Fruit fly (Drosophila melanogaster) whole organism, embryonic: Measurements from ENCODE around the gene Tom70.
A peak's percentile ranks its signal among the peaks of the same experiment; 100 is the strongest.

Experiments
- Aef1 ChIP-seq: fragments of 200-800 bp; sonication (Bioruptor generic); IDR thresholded peaks from 3 replicates; pipeline ENCODE4 v1.3.6; 2022; ENCODE audit warnings: missing biosample characterization, missing genetic modification characterization
- Asciz ChIP-seq: fragments of 200-800 bp; sonication (Bioruptor generic); optimal IDR thresholded peaks from 2 replicates; lab custom pipeline; 2017; ENCODE audit warnings: missing biosample characterization, mild to moderate bottlenecking, missing genetic modification characterization, missing genetic modification reagents
- CG10147 ChIP-seq: fragments of 200-800 bp; sonication (Bioruptor generic); optimal IDR thresholded peaks from 2 replicates; lab custom pipeline; 2019; ENCODE audit warnings: missing biosample characterization, mild to moderate bottlenecking, missing genetic modification characterization, moderate library complexity
- CG10209 ChIP-seq: fragments of 200-800 bp; sonication (Bioruptor generic); optimal IDR thresholded peaks from 3 replicates; lab custom pipeline; 2017; ENCODE audit warnings: missing biosample characterization, mild to moderate bottlenecking, missing genetic modification characterization, missing genetic modification reagents
- CG1024 ChIP-seq: fragments of 200-800 bp; sonication (Bioruptor generic); IDR thresholded peaks from 2 replicates; pipeline ENCODE4 v1.3.6; 2022; ENCODE audit warnings: missing biosample characterization, missing genetic modification characterization
- CG11456 ChIP-seq: fragments of 200-800 bp; sonication (Bioruptor generic); IDR thresholded peaks from 3 replicates; pipeline ENCODE4 v1.3.6; 2022; ENCODE audit warnings: missing biosample characterization, missing genetic modification characterization
- CG13894 ChIP-seq: fragments of 200-800 bp; sonication (Bioruptor generic); optimal IDR thresholded peaks from 3 replicates; lab custom pipeline; 2018; ENCODE audit warnings: missing biosample characterization, mild to moderate bottlenecking, missing genetic modification characterization, moderate library complexity
- CG14441 ChIP-seq: fragments of 200-800 bp; sonication (Bioruptor generic); IDR thresholded peaks from 2 replicates; pipeline ENCODE4 v1.3.6; 2022; ENCODE audit warnings: missing biosample characterization, missing genetic modification characterization
- CG15269 ChIP-seq: fragments of 200-800 bp; sonication (Bioruptor generic); optimal IDR thresholded peaks from 2 replicates; lab custom pipeline; 2018; ENCODE audit warnings: missing biosample characterization, mild to moderate bottlenecking, missing genetic modification characterization, moderate library complexity
- CG15696 ChIP-seq: fragments of 200-800 bp; sonication (Bioruptor generic); optimal IDR thresholded peaks from 2 replicates; lab custom pipeline; 2019; ENCODE audit warnings: missing biosample characterization, mild to moderate bottlenecking, missing genetic modification characterization, moderate library complexity
- CG17361 ChIP-seq: fragments of 200-800 bp; sonication (Bioruptor generic); IDR thresholded peaks from 3 replicates; pipeline ENCODE4 v1.3.6; 2022; ENCODE audit warnings: missing biosample characterization, missing genetic modification characterization
- CG2129 ChIP-seq: fragments of 200-800 bp; sonication (Bioruptor generic); IDR thresholded peaks from 2 replicates; pipeline ENCODE4 v1.3.6; 2022; ENCODE audit warnings: missing biosample characterization, missing genetic modification characterization; ENCODE audit not compliant: partially characterized antibody
- CG31365 ChIP-seq: fragments of 200-800 bp; sonication (Bioruptor generic); optimal IDR thresholded peaks from 2 replicates; lab custom pipeline; 2018; ENCODE audit warnings: missing biosample characterization, mild to moderate bottlenecking, missing genetic modification characterization
- CG3281 ChIP-seq: fragments of 200-800 bp; sonication (Bioruptor generic); optimal IDR thresholded peaks from 3 replicates; lab custom pipeline; 2017; ENCODE audit warnings: missing biosample characterization, mild to moderate bottlenecking, missing genetic modification characterization
- CG33213 ChIP-seq: fragments of 200-800 bp; sonication (Bioruptor generic); optimal IDR thresholded peaks from 3 replicates; lab custom pipeline; 2016; ENCODE audit warnings: missing biosample characterization, missing genetic modification characterization
- CG6765 ChIP-seq: fragments of 200-800 bp; sonication (Bioruptor generic); optimal IDR thresholded peaks from 3 replicates; lab custom pipeline; 2017; ENCODE audit warnings: missing biosample characterization, mild to moderate bottlenecking, missing genetic modification characterization
- CG6813 ChIP-seq: fragments of 200-800 bp; sonication (Bioruptor generic); optimal IDR thresholded peaks from 2 replicates; lab custom pipeline; 2017; ENCODE audit warnings: missing biosample characterization, missing genetic modification characterization, mild to moderate bottlenecking, moderate library complexity, missing genetic modification reagents
- CG7271 ChIP-seq: fragments of 200-800 bp; sonication (Bioruptor generic); optimal IDR thresholded peaks from 2 replicates; lab custom pipeline; 2018; ENCODE audit warnings: missing biosample characterization, mild to moderate bottlenecking, missing genetic modification characterization, moderate library complexity
- CG8290 ChIP-seq, 3 experiments: fragments of 200-800 bp; sonication (Bioruptor generic); optimal IDR thresholded peaks; 2 replicates each; lab custom pipeline; 2016 to 2019; ENCODE audit warnings: missing biosample characterization in 3 of 3, missing genetic modification characterization in 3 of 3, mild to moderate bottlenecking in 2 of 3, moderate library complexity in 1 of 3
- CG9817 ChIP-seq: fragments of 200-800 bp; sonication (Bioruptor generic); optimal IDR thresholded peaks from 2 replicates; lab custom pipeline; 2018; ENCODE audit warnings: missing biosample characterization, mild to moderate bottlenecking, missing genetic modification characterization, moderate library complexity
- Dip2 ChIP-seq: fragments of 200-800 bp; sonication (Bioruptor generic); IDR thresholded peaks from 2 replicates; pipeline ENCODE4 v1.3.6; 2022; ENCODE audit warnings: missing biosample characterization, missing genetic modification characterization
- Dll ChIP-seq: fragments of 200-800 bp; sonication (Bioruptor generic); IDR thresholded peaks from 4 replicates; pipeline ENCODE4 v1.3.6; 2022; ENCODE audit warnings: missing biosample characterization, missing genetic modification characterization; ENCODE audit not compliant: partially characterized antibody
- Dref ChIP-seq: fragments of 200-800 bp; sonication (Bioruptor generic); IDR thresholded peaks from 2 replicates; pipeline ENCODE4 v1.3.6; 2022; ENCODE audit warnings: missing biosample characterization, missing genetic modification characterization
- GATAe ChIP-seq: fragments of 200-800 bp; sonication (Bioruptor generic); conservative IDR thresholded peaks from 2 replicates; pipeline ENCODE4 v1.3.6; 2022; ENCODE audit warnings: missing biosample characterization, missing genetic modification characterization
- H2.0 ChIP-seq: fragments of 200-800 bp; sonication (Bioruptor generic); IDR thresholded peaks from 2 replicates; pipeline ENCODE4 v1.3.6; 2022; ENCODE audit warnings: missing biosample characterization, missing genetic modification characterization
- HLHmδ ChIP-seq: fragments of 200-800 bp; sonication (Bioruptor generic); optimal IDR thresholded peaks from 2 replicates; lab custom pipeline; 2018; ENCODE audit warnings: missing biosample characterization, mild to moderate bottlenecking, missing genetic modification characterization, moderate library complexity
- Hand ChIP-seq: fragments of 200-800 bp; sonication (Bioruptor generic); optimal IDR thresholded peaks from 2 replicates; lab custom pipeline; 2017; ENCODE audit warnings: mild to moderate bottlenecking, missing biosample characterization, missing genetic modification reagents, missing genetic modification characterization
- Lim3 ChIP-seq: fragments of 200-800 bp; sonication (Bioruptor generic); IDR thresholded peaks from 2 replicates; pipeline ENCODE4 v1.3.6; 2022; ENCODE audit warnings: missing biosample characterization, missing genetic modification characterization
- Mes4 ChIP-seq: fragments of 200-800 bp; sonication (Bioruptor generic); optimal IDR thresholded peaks from 2 replicates; lab custom pipeline; 2016; ENCODE audit warnings: missing biosample characterization, missing genetic modification characterization
- Rfx ChIP-seq: fragments of 200-800 bp; sonication (Bioruptor generic); IDR thresholded peaks from 2 replicates; pipeline ENCODE4 v1.3.6; 2022; ENCODE audit warnings: missing biosample characterization, missing genetic modification characterization
- Sin3A ChIP-seq: fragments of >200 bp; optimal IDR thresholded peaks from 2 replicates; lab custom pipeline; 2018
- Vsx1 ChIP-seq: fragments of 200-800 bp; sonication (Bioruptor generic); optimal IDR thresholded peaks from 2 replicates; lab custom pipeline; 2017; ENCODE audit warnings: missing biosample characterization, mild to moderate bottlenecking, missing genetic modification characterization, missing genetic modification reagents
- Xbp1 ChIP-seq: fragments of 200-800 bp; sonication (Bioruptor generic); optimal IDR thresholded peaks from 3 replicates; lab custom pipeline; 2016; ENCODE audit warnings: missing biosample characterization, mild to moderate bottlenecking, missing genetic modification characterization
- ap ChIP-seq: fragments of 200-800 bp; sonication (Bioruptor generic); IDR thresholded peaks from 2 replicates; pipeline ENCODE4 v1.3.6; 2022; ENCODE audit warnings: missing biosample characterization, missing genetic modification characterization
- bbx ChIP-seq: fragments of 200-800 bp; sonication (Bioruptor generic); IDR thresholded peaks from 2 replicates; pipeline ENCODE4 v1.3.6; 2022; ENCODE audit warnings: missing biosample characterization, missing genetic modification characterization; ENCODE audit not compliant: partially characterized antibody
- bigmax ChIP-seq: fragments of 200-800 bp; sonication (Bioruptor generic); optimal IDR thresholded peaks from 2 replicates; lab custom pipeline; 2018; ENCODE audit warnings: missing biosample characterization, mild to moderate bottlenecking, missing genetic modification characterization
- corto ChIP-seq: fragments of 200-800 bp; sonication (Bioruptor generic); optimal IDR thresholded peaks from 2 replicates; lab custom pipeline; 2016; ENCODE audit warnings: missing biosample characterization, mild to moderate bottlenecking, missing genetic modification characterization, moderate library complexity
- da ChIP-seq: fragments of 200-800 bp; sonication (Bioruptor generic); optimal IDR thresholded peaks from 2 replicates; lab custom pipeline; 2016; ENCODE audit warnings: missing biosample characterization, missing genetic modification characterization
- dati ChIP-seq: fragments of 200-800 bp; sonication (Bioruptor generic); IDR thresholded peaks from 2 replicates; pipeline ENCODE4 v1.3.6; 2022; ENCODE audit warnings: missing biosample characterization, missing genetic modification characterization
- dpn ChIP-seq, 2 experiments: fragments of 200-800 bp; sonication (Bioruptor generic); optimal IDR thresholded peaks; 3 replicates each; lab custom pipeline; 2016; ENCODE audit warnings: missing biosample characterization in 2 of 2, missing genetic modification characterization in 2 of 2
- exex ChIP-seq: fragments of 200-800 bp; sonication (Bioruptor generic); optimal IDR thresholded peaks from 4 replicates; lab custom pipeline; 2018; ENCODE audit warnings: missing biosample characterization, mild to moderate bottlenecking, missing genetic modification characterization, moderate library complexity
- lilli ChIP-seq: fragments of 200-800 bp; sonication (Bioruptor generic); optimal IDR thresholded peaks from 3 replicates; lab custom pipeline; 2016; ENCODE audit warnings: missing biosample characterization, missing genetic modification characterization
- lov ChIP-seq, 2 experiments: fragments of 200-800 bp in 1 of 2; fragments of >200 bp in 1 of 2; sonication (Bioruptor generic) in 1 of 2; IDR thresholded peaks in 1 of 2; optimal IDR thresholded peaks in 1 of 2; 2 replicates in 1 of 2; 3 replicates in 1 of 2; pipeline versions ENCODE4 v1.3.6 to Lab custom; 2017 to 2022; ENCODE audit warnings: missing biosample characterization in 1 of 2, missing genetic modification characterization in 1 of 2
- pan ChIP-seq, 4 experiments: fragments of >200 bp in 3 of 4; fragments of 200-800 bp in 1 of 4; sonication (Bioruptor generic) in 1 of 4; optimal IDR thresholded peaks in 3 of 4; IDR thresholded peaks in 1 of 4; 2 replicates each; pipeline versions ENCODE4 v1.3.6 to Lab custom; 2017 to 2022; ENCODE audit warnings: missing biosample characterization in 2 of 4, missing genetic modification characterization in 2 of 4, mixed read lengths in 1 of 4
- tap ChIP-seq: fragments of 200-800 bp; optimal IDR thresholded peaks from 3 replicates; lab custom pipeline; 2019; ENCODE audit warnings: missing biosample characterization, mild to moderate bottlenecking, missing genetic modification characterization, moderate library complexity
- tin ChIP-seq: fragments of 200-800 bp; sonication (Bioruptor generic); optimal IDR thresholded peaks from 3 replicates; lab custom pipeline; 2016; ENCODE audit warnings: missing biosample characterization, missing genetic modification characterization

Tom70 gene

dm6 chr2L:12026458-12027431, 11.6 kb downstream of the Tom70 start (continued):
- TF ChIP-seq CG14441 (GFP tag; lab: Robert Waterston, UW) (peak; percentile 62), Asciz (peak; percentile 3), dpn (GFP tag; optimal IDR thresholded peaks at IDR 0.05; lab: Kevin White, UChicago) (peak in 1 of 2 experiments; percentile 40), CG3281 (GFP tag; lab: Kevin White, UChicago) (peak; percentile 66), bbx (no peak), CG7271 (tag; lab: Kevin White, UChicago) (no peak), CG15696 (tag; lab: Kevin White, UChicago) (no peak), CG10147 (GFP tag; lab: Kevin White, UChicago) (no peak), CG6813 (peak; percentile 28), Lim3 (peak; percentile 35; the same call in 1 of the 2 replicates), ap (GFP tag; lab: Robert Waterston, UW) (no peak), CG6765 (GFP tag; lab: Kevin White, UChicago) (peak; percentile 0), CG15269 (tag; lab: Kevin White, UChicago) (peak; percentile 70), dati (GFP tag; lab: Robert Waterston, UW) (peak; percentile 13; the same call in 1 of the 2 replicates), Sin3A (lab: Kevin White, UChicago) (no peak), Aef1 (GFP tag; lab: Robert Waterston, UW) (peak; percentile 61), CG31365 (tag; lab: Kevin White, UChicago) (no peak), Dip2 (GFP tag; lab: Robert Waterston, UW) (no peak), CG33213 (GFP tag; lab: Kevin White, UChicago) (no peak), Mes4 (GFP tag; lab: Kevin White, UChicago) (peak; percentile 29), bigmax (GFP tag; lab: Kevin White, UChicago) (no peak), CG2129 (no peak), CG8290 (GFP tag; optimal IDR thresholded peaks at IDR 0.05; lab: Kevin White, UChicago) (no peak), CG8290 (tag; optimal IDR thresholded peaks at IDR 0.05; lab: Kevin White, UChicago) (peak in 1 of 2 experiments; percentile 69), CG10209 (GFP tag; lab: Kevin White, UChicago) (peak; percentile 70), lov (optimal IDR thresholded peaks at IDR 0.05; lab: Kevin White, UChicago) (no peak), lov (GFP tag; IDR thresholded peaks at IDR 0.05; lab: Robert Waterston, UW) (0 out of 3 replicates have a peak, but pooled peaks have one; percentile 14), Hand (GFP tag; lab: Kevin White, UChicago) (peak; percentile 35), CG11456 (GFP tag; lab: Robert Waterston, UW) (peak; percentile 68; the same call in 1 of the 3 replicates), Dref (GFP tag; lab: Robert Waterston, UW) (peak; percentile 45), H2.0 (GFP tag; lab: Robert Waterston, UW) (peak; percentile 52), pan (optimal IDR thresholded peaks at IDR 0.05; lab: Kevin White, UChicago) (no peak), pan (GFP tag; optimal IDR thresholded peaks at IDR 0.05 in 1 of 2, IDR thresholded peaks at IDR 0.05 in 1 of 2) (peak in 1 of 2 experiments; percentile 43), GATAe (no peak), Vsx1 (peak; percentile 43), Xbp1 (GFP tag; lab: Kevin White, UChicago) (peak; percentile 61), tap (tag; lab: Kevin White, UChicago) (no peak), da (GFP tag; lab: Kevin White, UChicago) (peak; percentile 12), CG1024 (no peak; the same call in 1 of the 2 replicates), Dll (GFP tag; lab: Robert Waterston, UW) (no peak), CG17361 (GFP tag; lab: Robert Waterston, UW) (peak; percentile 89), HLHmδ (no peak), CG9817 (peak; percentile 24), corto (GFP tag; lab: Kevin White, UChicago) (peak; percentile 22), exex (tag; lab: Kevin White, UChicago) (peak; percentile 52), lilli (peak; percentile 50), CG13894 (tag; lab: Kevin White, UChicago) (peak; percentile 1), Rfx (GFP tag; lab: Robert Waterston, UW) (peak; percentile 55), tin (GFP tag; lab: Kevin White, UChicago) (peak; percentile 30)
